Fruit fly (Drosophila melanogaster): ENCODE measurements around the gene Gba1a.

The Gba1a gene

dm6 chr3R:23678349-23679193 lies 21.9 kb upstream of the Gba1a start, which contains the start of gene GILT2 (continued):
- no peak for TF ChIP-seq Neu2 (GFP tag; optimal IDR thresholded peaks at IDR 0.05; ENCODE audit: borderline replicate concordance)
- TF ChIP-seq jigr1 (GFP tag; IDR thresholded peaks at IDR 0.05) = peak; percentile 57; the same call in 2 of the 3 replicates
- TF ChIP-seq dimm (GFP tag; IDR thresholded peaks at IDR 0.05) = peak; percentile 80
- TF ChIP-seq Pdp1 (GFP tag; optimal IDR thresholded peaks at IDR 0.05) = peak; percentile 55
- no peak for TF ChIP-seq Doc2 (GFP tag; IDR thresholded peaks at IDR 0.05)
- TF ChIP-seq Sox100B (GFP tag; optimal IDR thresholded peaks at IDR 0.05) = peak; percentile 91
- TF ChIP-seq Usf (GFP tag; optimal IDR thresholded peaks at IDR 0.05) = peak; percentile 69
- peak; percentile 83 for TF ChIP-seq Vsx1 (GFP tag; optimal IDR thresholded peaks at IDR 0.05)
- peak; percentile 90 for TF ChIP-seq Med (GFP tag)
- TF ChIP-seq CG11504 (tag; optimal IDR thresholded peaks at IDR 0.05) = peak; percentile 94
- no peak for TF ChIP-seq jumu (GFP tag; optimal IDR thresholded peaks at IDR 0.05)
- TF ChIP-seq CG14014 (GFP tag; IDR thresholded peaks at IDR 0.05) = peak; percentile 94
- peak; percentile 77 for TF ChIP-seq CG10462 (GFP tag; optimal IDR thresholded peaks at IDR 0.05)
- TF ChIP-seq CG10147 (GFP tag; optimal IDR thresholded peaks at IDR 0.05) = peak; percentile 90
- no peak for TF ChIP-seq NC2α (GFP tag; optimal IDR thresholded peaks at IDR 0.05)
- TF ChIP-seq gfzf (GFP tag; optimal IDR thresholded peaks at IDR 0.05) = no peak
- TF ChIP-seq tna (GFP tag; IDR thresholded peaks at IDR 0.05; ENCODE audit: partially characterized antibody) = no peak
- TF ChIP-seq CG3281 (GFP tag; optimal IDR thresholded peaks at IDR 0.05) = peak; percentile 94

dm6 chr3R:23679911-23680336 lies 20.5 kb upstream of the Gba1a start, which contains the start of gene eIF3d1:
Gene eIF3d1 (plus strand): TSS chr3R:23680039.
- TF ChIP-seq CG9609 (GFP tag; optimal IDR thresholded peaks at IDR 0.05) (peak; percentile 17), CG14710 (tag; optimal IDR thresholded peaks at IDR 0.05) (peak; percentile 69), ewg (GFP tag; optimal IDR thresholded peaks at IDR 0.05) (peak; percentile 9), CG6683 (GFP tag; optimal IDR thresholded peaks at IDR 0.05) (no peak), CG42726 (GFP tag; IDR thresholded peaks at IDR 0.05; ENCODE audit: partially characterized antibody) (peak; percentile 5; the same call in 1 of the 2 replicates), E2f1 (GFP tag; IDR thresholded peaks at IDR 0.05) (peak; percentile 52; the same call in 1 of the 2 replicates), CG32767 (GFP tag; IDR thresholded peaks at IDR 0.05) (0 out of 2 replicates have a peak, but pooled peaks have one; percentile 17), CG18764 (GFP tag; optimal IDR thresholded peaks at IDR 0.05) (peak; percentile 10), YL-1 (GFP tag; optimal IDR thresholded peaks at IDR 0.05) (peak; percentile 90), CG16779 (GFP tag; IDR thresholded peaks at IDR 0.05) (no peak), Trl (optimal IDR thresholded peaks at IDR 0.05) (no peak), Trl (GFP tag; optimal IDR thresholded peaks at IDR 0.05) (peak; percentile 11), mam (GFP tag; optimal IDR thresholded peaks at IDR 0.05) (peak; percentile 18), CG10267 (tag; optimal IDR thresholded peaks at IDR 0.05) (peak; percentile 58), trh (GFP tag; optimal IDR thresholded peaks at IDR 0.05) (no peak), CG1602 (GFP tag; optimal IDR thresholded peaks at IDR 0.05) (peak; percentile 2), CG11456 (GFP tag; IDR thresholded peaks at IDR 0.05) (no peak), ato (GFP tag; IDR thresholded peaks at IDR 0.05; ENCODE audit: partially characterized antibody) (no peak), ftz-f1 (GFP tag; optimal IDR thresholded peaks at IDR 0.05) (peak; percentile 40), Bgb (GFP tag; IDR thresholded peaks at IDR 0.05; ENCODE audit: partially characterized antibody) (peak; percentile 21; the same call in 1 of the 2 replicates), Chrac-16 (GFP tag; optimal IDR thresholded peaks at IDR 0.05) (peak; percentile 20), CG11085 (GFP tag; IDR thresholded peaks at IDR 0.05) (no peak), CG12659 (GFP tag; optimal IDR thresholded peaks at IDR 0.05) (peak; percentile 29), chif (GFP tag; optimal IDR thresholded peaks at IDR 0.05) (peak; percentile 12 to 25), CG15601 (tag; optimal IDR thresholded peaks at IDR 0.05) (peak; percentile 18), CG34422 (GFP tag; IDR thresholded peaks at IDR 0.05) (peak; percentile 74; the same call in 2 of the 3 replicates), MESR4 (GFP tag; optimal IDR thresholded peaks at IDR 0.05) (peak; percentile 73), pum (GFP tag; optimal IDR thresholded peaks at IDR 0.05) (peak; percentile 26), Sox102F (GFP tag; optimal IDR thresholded peaks at IDR 0.05) (no peak), chm (GFP tag; IDR thresholded peaks at IDR 0.05) (0 out of 2 replicates have a peak, but pooled peaks have one; percentile 37)
